Fruit fly (Drosophila melanogaster) whole organism, pupa: Measurements from ENCODE around the gene CG33777.

Experiments
- CG12605 ChIP-seq: fragments of 200-800 bp; sonication (Bioruptor generic); IDR thresholded peaks from 2 replicates; pipeline ENCODE4 v1.3.6; 2022; ENCODE audit warnings: missing biosample characterization, missing genetic modification characterization
- CG17806 ChIP-seq: fragments of 200-800 bp; sonication (Bioruptor generic); optimal IDR thresholded peaks from 2 replicates; lab custom pipeline; 2018; ENCODE audit warnings: missing biosample characterization, mild to moderate bottlenecking, missing genetic modification characterization, moderate library complexity
- CG34367 ChIP-seq: fragments of 200-800 bp; sonication (Bioruptor generic); optimal IDR thresholded peaks from 2 replicates; lab custom pipeline; 2018; ENCODE audit warnings: missing biosample characterization, mild to moderate bottlenecking, missing genetic modification characterization
- CG8159 ChIP-seq: fragments of 200-800 bp; sonication (Bioruptor generic); optimal IDR thresholded peaks from 3 replicates; lab custom pipeline; 2018; ENCODE audit warnings: missing biosample characterization, mild to moderate bottlenecking, missing genetic modification characterization, moderate library complexity
- EcR ChIP-seq: fragments of 200-800 bp; sonication (Bioruptor generic); optimal IDR thresholded peaks from 3 replicates; lab custom pipeline; 2019; ENCODE audit warnings: missing biosample characterization, missing genetic modification characterization, mild to moderate bottlenecking, moderate library complexity, missing genetic modification reagents
- Pif1A ChIP-seq: fragments of 200-800 bp; sonication (Bioruptor generic); optimal IDR thresholded peaks from 3 replicates; lab custom pipeline; 2016; ENCODE audit warnings: missing biosample characterization, missing genetic modification characterization
- Pif1B ChIP-seq: fragments of 200-800 bp; sonication (Bioruptor generic); optimal IDR thresholded peaks from 3 replicates; lab custom pipeline; 2016; ENCODE audit warnings: missing biosample characterization, missing genetic modification characterization
- Snoo ChIP-seq: fragments of 200-800 bp; sonication (Bioruptor generic); optimal IDR thresholded peaks from 3 replicates; lab custom pipeline; 2017; ENCODE audit warnings: missing biosample characterization, mild to moderate bottlenecking, missing genetic modification characterization, inconsistent platforms

dm6 chr3L:4531941-4532478, 23.0 kb downstream of the CG33777 start, which contains the start of gene Tie:
- TF ChIP-seq CG8159 (no peak), EcR (GFP tag; lab: Kevin White, UChicago) (peak; percentile 31), Pif1B (no peak), Pif1A (no peak), CG34367 (no peak), Snoo (no peak), CG12605 (peak; percentile 34; the same call in 1 of the 2 replicates), CG17806 (tag; lab: Kevin White, UChicago) (no peak)
